Fruit fly (Drosophila melanogaster) whole organism, embryonic: ENCODE data around the gene PolA1.

Source experiments
- Atf-2 ChIP-seq: fragments of 200-800 bp; sonication (Bioruptor generic); optimal IDR thresholded peaks from 2 replicates; lab custom pipeline; 2016; ENCODE audit warnings: missing biosample characterization, missing genetic modification characterization
- Awh ChIP-seq: fragments of 200-800 bp; sonication (Bioruptor generic); IDR thresholded peaks from 2 replicates; pipeline ENCODE4, ENCODE4 v1.3.6; 2022; ENCODE audit warnings: missing biosample characterization, missing genetic modification characterization
- C15 ChIP-seq: fragments of 200-800 bp; sonication (Bioruptor generic); IDR thresholded peaks from 3 replicates; pipeline ENCODE4 v1.3.6; 2022; ENCODE audit warnings: missing biosample characterization, missing genetic modification characterization
- CG10147 ChIP-seq: fragments of 200-800 bp; sonication (Bioruptor generic); optimal IDR thresholded peaks from 2 replicates; lab custom pipeline; 2019; ENCODE audit warnings: missing biosample characterization, mild to moderate bottlenecking, missing genetic modification characterization, moderate library complexity
- CG1024 ChIP-seq: fragments of 200-800 bp; sonication (Bioruptor generic); IDR thresholded peaks from 2 replicates; pipeline ENCODE4 v1.3.6; 2022; ENCODE audit warnings: missing biosample characterization, missing genetic modification characterization
- CG10267 ChIP-seq: fragments of 200-800 bp; sonication (Bioruptor generic); optimal IDR thresholded peaks from 2 replicates; lab custom pipeline; 2018; ENCODE audit warnings: missing biosample characterization, mild to moderate bottlenecking, missing genetic modification characterization, moderate library complexity
- CG10431 ChIP-seq: fragments of 200-800 bp; sonication (Bioruptor generic); optimal IDR thresholded peaks from 3 replicates; lab custom pipeline; 2018; ENCODE audit warnings: missing biosample characterization, mild to moderate bottlenecking, missing genetic modification characterization
- CG11247 ChIP-seq: fragments of 200-800 bp; sonication (Bioruptor generic); IDR thresholded peaks from 2 replicates; pipeline ENCODE4 v1.3.6; 2022; ENCODE audit warnings: missing biosample characterization, missing genetic modification characterization
- CG11696 ChIP-seq: fragments of 200-800 bp; sonication (Bioruptor generic); IDR thresholded peaks from 2 replicates; pipeline ENCODE4 v1.3.6; 2022; ENCODE audit warnings: missing biosample characterization, missing genetic modification characterization
- CG12659 ChIP-seq: fragments of 200-800 bp; sonication (Bioruptor generic); optimal IDR thresholded peaks from 3 replicates; lab custom pipeline; 2017; ENCODE audit warnings: mild to moderate bottlenecking, missing biosample characterization, missing genetic modification reagents, missing genetic modification characterization
- CG15073 ChIP-seq: fragments of 200-800 bp; sonication (Bioruptor generic); optimal IDR thresholded peaks from 2 replicates; lab custom pipeline; 2016; ENCODE audit warnings: missing biosample characterization, missing genetic modification characterization
- CG15514 ChIP-seq: fragments of 200-800 bp; sonication (Bioruptor generic); optimal IDR thresholded peaks from 3 replicates; lab custom pipeline; 2017; ENCODE audit warnings: missing biosample characterization, missing genetic modification characterization, mild to moderate bottlenecking, moderate library complexity, missing genetic modification reagents
- CG1602 ChIP-seq: fragments of 200-800 bp; sonication (Bioruptor generic); optimal IDR thresholded peaks from 3 replicates; lab custom pipeline; 2016; ENCODE audit warnings: missing biosample characterization, missing genetic modification characterization
- CG17328 ChIP-seq: fragments of 200-800 bp; sonication (Bioruptor generic); IDR thresholded peaks from 2 replicates; pipeline ENCODE4 v1.3.6; 2022; ENCODE audit warnings: missing biosample characterization, missing genetic modification characterization
- CG1792 ChIP-seq: fragments of 200-800 bp; sonication (Bioruptor generic); optimal IDR thresholded peaks from 2 replicates; lab custom pipeline; 2016; ENCODE audit warnings: missing biosample characterization, missing genetic modification characterization
- CG18262 ChIP-seq: fragments of 200-800 bp; optimal IDR thresholded peaks from 3 replicates; lab custom pipeline; 2019; ENCODE audit warnings: missing biosample characterization, mild to moderate bottlenecking, missing genetic modification characterization, moderate library complexity
- CG18764 ChIP-seq: fragments of 200-800 bp; sonication (Bioruptor generic); optimal IDR thresholded peaks from 3 replicates; lab custom pipeline; 2016; ENCODE audit warnings: missing biosample characterization, missing genetic modification characterization
- CG2202 ChIP-seq: fragments of 200-800 bp; sonication (Bioruptor generic); optimal IDR thresholded peaks from 2 replicates; lab custom pipeline; 2018; ENCODE audit warnings: missing biosample characterization, mild to moderate bottlenecking, missing genetic modification characterization
- CG4328 ChIP-seq: fragments of 200-800 bp; sonication (Bioruptor generic); optimal IDR thresholded peaks from 3 replicates; lab custom pipeline; 2017; ENCODE audit warnings: missing biosample characterization, missing genetic modification reagents, missing genetic modification characterization
- CG4424 ChIP-seq: fragments of 200-800 bp; sonication (Bioruptor generic); optimal IDR thresholded peaks from 3 replicates; lab custom pipeline; 2016; ENCODE audit warnings: missing biosample characterization, missing genetic modification characterization
- CG4730 ChIP-seq: fragments of 200-800 bp; sonication (Bioruptor generic); IDR thresholded peaks from 2 replicates; pipeline ENCODE4 v1.3.6; 2022; ENCODE audit warnings: missing biosample characterization, missing genetic modification characterization
- CG5245 ChIP-seq: fragments of 200-800 bp; sonication (Bioruptor generic); optimal IDR thresholded peaks from 3 replicates; lab custom pipeline; 2016; ENCODE audit warnings: missing biosample characterization, missing genetic modification characterization
- CG5953 ChIP-seq: fragments of 200-800 bp; sonication (Bioruptor generic); IDR thresholded peaks from 2 replicates; pipeline ENCODE4 v1.3.6; 2022; ENCODE audit warnings: missing biosample characterization, missing genetic modification characterization
- CG6272 ChIP-seq: fragments of 200-800 bp; sonication (Bioruptor generic); IDR thresholded peaks from 2 replicates; pipeline ENCODE4 v1.3.6; 2022; ENCODE audit warnings: missing biosample characterization, missing genetic modification characterization
- CG8765 ChIP-seq: fragments of 200-800 bp; sonication (Bioruptor generic); IDR thresholded peaks from 2 replicates; pipeline ENCODE4 v1.3.6; 2022; ENCODE audit warnings: missing biosample characterization, missing genetic modification characterization
- Chrac-16 ChIP-seq: fragments of 200-800 bp; sonication (Bioruptor generic); optimal IDR thresholded peaks from 3 replicates; lab custom pipeline; 2016; ENCODE audit warnings: missing biosample characterization, missing genetic modification characterization
- Dp ChIP-seq: fragments of 200-800 bp; sonication (Bioruptor generic); optimal IDR thresholded peaks from 2 replicates; lab custom pipeline; 2018; ENCODE audit warnings: missing biosample characterization, mild to moderate bottlenecking, missing genetic modification characterization, moderate library complexity
- Ets65A ChIP-seq: fragments of 200-800 bp; sonication (Bioruptor generic); peaks from one replicate; lab custom pipeline; 2016; ENCODE audit warnings: missing biosample characterization, missing genetic modification characterization
- Fer2 ChIP-seq: fragments of 200-800 bp; sonication (Bioruptor generic); optimal IDR thresholded peaks from 2 replicates; lab custom pipeline; 2018; ENCODE audit warnings: missing biosample characterization, mild to moderate bottlenecking, missing genetic modification characterization, moderate library complexity
- HLHmδ ChIP-seq: fragments of 200-800 bp; sonication (Bioruptor generic); optimal IDR thresholded peaks from 2 replicates; lab custom pipeline; 2018; ENCODE audit warnings: missing biosample characterization, mild to moderate bottlenecking, missing genetic modification characterization, moderate library complexity
- Hr78 ChIP-seq, 2 experiments: fragments of 200-800 bp in 1 of 2; fragments of >200 bp in 1 of 2; sonication (Bioruptor generic) in 1 of 2; optimal IDR thresholded peaks; 2 replicates each; lab custom pipeline; 2017 to 2019; ENCODE audit warnings: missing biosample characterization in 2 of 2, missing genetic modification characterization in 2 of 2, mild to moderate bottlenecking in 1 of 2, moderate library complexity in 1 of 2
- Hsf ChIP-seq: fragments of 200-800 bp; sonication (Bioruptor generic); optimal IDR thresholded peaks from 3 replicates; lab custom pipeline; 2016; ENCODE audit warnings: missing biosample characterization, missing genetic modification characterization
- NC2β ChIP-seq: fragments of 200-800 bp; sonication (Bioruptor generic); optimal IDR thresholded peaks from 2 replicates; lab custom pipeline; 2016; ENCODE audit warnings: missing biosample characterization, missing genetic modification characterization
- Oaz ChIP-seq: fragments of 200-800 bp; sonication (Bioruptor generic); IDR thresholded peaks from 2 replicates; pipeline ENCODE4 v1.3.6; 2022; ENCODE audit warnings: missing biosample characterization, missing genetic modification characterization
- Optix ChIP-seq: fragments of 200-800 bp; sonication (Bioruptor generic); IDR thresholded peaks from 3 replicates; pipeline ENCODE4 v1.3.6; 2022; ENCODE audit warnings: missing biosample characterization, missing genetic modification characterization
- Side ChIP-seq: fragments of 200-800 bp; sonication (Bioruptor generic); optimal IDR thresholded peaks from 2 replicates; lab custom pipeline; 2016; ENCODE audit warnings: missing biosample characterization, missing genetic modification characterization
- Sox100B ChIP-seq: fragments of 200-800 bp; sonication (Bioruptor generic); optimal IDR thresholded peaks from 3 replicates; lab custom pipeline; 2018; ENCODE audit warnings: missing biosample characterization, mild to moderate bottlenecking, missing genetic modification characterization
- Taf1 ChIP-seq: fragments of 200-800 bp; sonication (Bioruptor generic); IDR thresholded peaks from 2 replicates; pipeline ENCODE4 v1.3.6; 2022; ENCODE audit warnings: missing biosample characterization, missing genetic modification characterization
- bab2 ChIP-seq: fragments of 200-800 bp; sonication (Bioruptor generic); optimal IDR thresholded peaks from 2 replicates; lab custom pipeline; 2016; ENCODE audit warnings: missing biosample characterization, missing genetic modification characterization
- bowl ChIP-seq: fragments of 200-800 bp; sonication (Bioruptor generic); IDR thresholded peaks from 2 replicates; pipeline ENCODE4 v1.3.6; 2022; ENCODE audit warnings: missing biosample characterization, missing genetic modification characterization
- fd64A ChIP-seq: fragments of 200-800 bp; sonication (Bioruptor generic); optimal IDR thresholded peaks from 3 replicates; lab custom pipeline; 2018; ENCODE audit warnings: missing biosample characterization, mild to moderate bottlenecking, missing genetic modification characterization
- grn ChIP-seq: fragments of 200-800 bp; sonication (Bioruptor generic); optimal IDR thresholded peaks from 3 replicates; lab custom pipeline; 2017; ENCODE audit warnings: missing biosample characterization, missing genetic modification characterization
- her ChIP-seq: fragments of 200-800 bp; sonication (Bioruptor generic); optimal IDR thresholded peaks from 2 replicates; lab custom pipeline; 2016; ENCODE audit warnings: missing biosample characterization, missing genetic modification characterization
- kah ChIP-seq: fragments of 200-800 bp; sonication (Bioruptor generic); optimal IDR thresholded peaks from 2 replicates; lab custom pipeline; 2018; ENCODE audit warnings: missing biosample characterization, mild to moderate bottlenecking, missing genetic modification characterization
- maf-S ChIP-seq: fragments of 200-800 bp; sonication (Bioruptor generic); optimal IDR thresholded peaks from 2 replicates; lab custom pipeline; 2016; ENCODE audit warnings: missing biosample characterization, missing genetic modification characterization
- mld ChIP-seq: fragments of 200-800 bp; sonication (Bioruptor generic); IDR thresholded peaks from 3 replicates; pipeline ENCODE4 v1.3.6; 2022; ENCODE audit warnings: missing biosample characterization, missing genetic modification characterization; ENCODE audit not compliant: partially characterized antibody
- p53 ChIP-seq: fragments of 200-800 bp; sonication (Bioruptor generic); optimal IDR thresholded peaks from 2 replicates; lab custom pipeline; 2016; ENCODE audit warnings: missing biosample characterization, missing genetic modification characterization
- sens ChIP-seq: fragments of 200-800 bp; sonication (Bioruptor generic); peaks from one replicate; lab custom pipeline; 2016; ENCODE audit warnings: missing biosample characterization, missing genetic modification characterization
- sug ChIP-seq: fragments of 200-800 bp; optimal IDR thresholded peaks from 2 replicates; lab custom pipeline; 2019; ENCODE audit warnings: missing biosample characterization, mild to moderate bottlenecking, missing genetic modification characterization, moderate library complexity
- toy ChIP-seq: fragments of 200-800 bp; sonication (Bioruptor generic); IDR thresholded peaks from 2 replicates; pipeline ENCODE4 v1.3.6; 2022; ENCODE audit warnings: missing biosample characterization, missing genetic modification characterization

PolA1 gene

dm6 chr3R:21656492-21657484 is 14.8 kb downstream of the PolA1 start (continued):
- no peak for TF ChIP-seq CG5245
- no peak for TF ChIP-seq CG1792 (GFP tag; lab: Kevin White, UChicago)
- no peak for TF ChIP-seq Atf-2 (GFP tag; lab: Kevin White, UChicago)
- TF ChIP-seq maf-S (GFP tag; lab: Kevin White, UChicago): no peak
- TF ChIP-seq Side (GFP tag; lab: Kevin White, UChicago): no peak
- TF ChIP-seq sens (GFP tag; lab: Kevin White, UChicago): peak; percentile 80
- no peak; the same call in none of the 2 replicates for TF ChIP-seq CG17328 (GFP tag; lab: Robert Waterston, UW)
- no peak for TF ChIP-seq CG6272
- TF ChIP-seq her (GFP tag; lab: Kevin White, UChicago): no peak
- no peak for TF ChIP-seq grn (GFP tag; lab: Kevin White, UChicago)
- TF ChIP-seq CG18764 (GFP tag; lab: Kevin White, UChicago): peak; percentile 10
- no peak for TF ChIP-seq Hsf
- TF ChIP-seq Chrac-16 (GFP tag; lab: Kevin White, UChicago): peak; percentile 7
- no peak for TF ChIP-seq bab2 (GFP tag; lab: Kevin White, UChicago)
- TF ChIP-seq CG11247 (GFP tag; lab: Robert Waterston, UW): 0 out of 2 replicates have a peak, but pooled peaks have one; percentile 28
- peak; percentile 7 for TF ChIP-seq CG1602 (GFP tag; lab: Kevin White, UChicago)
- TF ChIP-seq CG15514 (GFP tag; lab: Kevin White, UChicago): no peak
- peak; percentile 6 for TF ChIP-seq kah (GFP tag; lab: Kevin White, UChicago)
- TF ChIP-seq Optix: no peak
- TF ChIP-seq CG11696 (GFP tag; lab: Robert Waterston, UW): peak; percentile 94
- no peak for TF ChIP-seq CG1024 (GFP tag; lab: Robert Waterston, UW)
- peak in 1 of 2 experiments; percentile 85 for TF ChIP-seq Hr78 (GFP tag; optimal IDR thresholded peaks at IDR 0.05; lab: Kevin White, UChicago)
- no peak for TF ChIP-seq NC2β (GFP tag; lab: Kevin White, UChicago)
- no peak for TF ChIP-seq toy (GFP tag; lab: Robert Waterston, UW)
- TF ChIP-seq CG4328 (GFP tag; lab: Kevin White, UChicago): no peak
- TF ChIP-seq Ets65A (GFP tag; lab: Kevin White, UChicago): peak; percentile 25
- TF ChIP-seq CG15073: no peak
- no peak for TF ChIP-seq HLHmδ (GFP tag; lab: Kevin White, UChicago)
- TF ChIP-seq Awh (GFP tag; lab: Robert Waterston, UW): peak; percentile 34
- TF ChIP-seq fd64A (GFP tag; lab: Kevin White, UChicago): no peak
- peak; percentile 43 for TF ChIP-seq sug
- peak; percentile 47 for TF ChIP-seq CG10267
- no peak for TF ChIP-seq Taf1 (GFP tag; lab: Robert Waterston, UW)
- TF ChIP-seq CG10147 (GFP tag; lab: Kevin White, UChicago): peak; percentile 61
- no peak for TF ChIP-seq Fer2 (tag; lab: Kevin White, UChicago)
- TF ChIP-seq bowl (GFP tag; lab: Robert Waterston, UW): no peak
- TF ChIP-seq CG4424 (GFP tag; lab: Kevin White, UChicago): peak; percentile 62
- peak; percentile 84 for TF ChIP-seq Sox100B (GFP tag; lab: Kevin White, UChicago)
- no peak for TF ChIP-seq mld (GFP tag; lab: Robert Waterston, UW)
- TF ChIP-seq CG2202 (tag; lab: Kevin White, UChicago): no peak
- peak; percentile 80 for TF ChIP-seq CG18262
- no peak for TF ChIP-seq C15 (GFP tag; lab: Robert Waterston, UW)
- 0 out of 2 replicates have a peak, but pooled peaks have one; percentile 29 for TF ChIP-seq CG4730 (GFP tag; lab: Robert Waterston, UW)
- no peak for TF ChIP-seq Oaz
- 0 out of 2 replicates have a peak, but pooled peaks have one; percentile 47 for TF ChIP-seq CG5953 (GFP tag; lab: Robert Waterston, UW)
- no peak for TF ChIP-seq CG10431 (GFP tag; lab: Kevin White, UChicago)
- TF ChIP-seq p53: no peak
- TF ChIP-seq Dp (GFP tag; lab: Kevin White, UChicago): no peak
- peak; percentile 65 for TF ChIP-seq CG12659 (GFP tag; lab: Kevin White, UChicago)
- TF ChIP-seq CG8765: no peak
